Worm (Caenorhabditis elegans) whole organism, L1 larva: ENCODE measurements around the gene str-178.

ENCODE experiments used
- Y116A8C.19 ChIP-seq: sonication (generic microtip); optimal IDR thresholded peaks from 2 replicates; lab custom pipeline; 2016; ENCODE audit warnings: missing compliant biosample characterization, missing genetic modification characterization, borderline replicate concordance
- alr-1 ChIP-seq: fragments of 200-800 bp; sonication (Bioruptor generic); optimal IDR thresholded peaks from 2 replicates; lab custom pipeline; 2018; ENCODE audit warnings: borderline replicate concordance, mild to moderate bottlenecking, missing genetic modification characterization, missing compliant biosample characterization
- ceh-8 ChIP-seq: fragments of 200-800 bp; sonication (Bioruptor generic); optimal IDR thresholded peaks from 2 replicates; lab custom pipeline; 2018; ENCODE audit warnings: mild to moderate bottlenecking, missing genetic modification characterization, moderate library complexity, missing compliant biosample characterization
- ceh-88 ChIP-seq: fragments of 200-800 bp; sonication (Bioruptor generic); IDR thresholded peaks from 2 replicates; pipeline ENCODE4 v1.3.6; 2022; ENCODE audit warnings: missing genetic modification characterization, missing compliant biosample characterization
- dpl-1 ChIP-seq, 3 experiments: fragments of 150-350 bp in 2 of 3; sonication (generic microtip) in 1 of 3; optimal IDR thresholded peaks; 2 replicates each; lab custom pipeline; 2014 to 2017; ENCODE audit warnings: missing biosample characterization in 3 of 3, missing genetic modification characterization in 3 of 3, missing genetic modification reagents in 3 of 3
- dsc-1 ChIP-seq: sonication (generic microtip); optimal IDR thresholded peaks from 2 replicates; lab custom pipeline; 2016; ENCODE audit warnings: mild to moderate bottlenecking, missing genetic modification characterization, missing compliant biosample characterization
- efl-1 ChIP-seq, 4 experiments: fragments of 150-350 bp; optimal IDR thresholded peaks in 3 of 4; peaks in 1 of 4; 1 replicate in 1 of 4; 2 replicates in 3 of 4; lab custom pipeline; 2014; ENCODE audit warnings: missing biosample characterization in 2 of 4, missing genetic modification characterization in 2 of 4, missing genetic modification reagents in 2 of 4
- efl-3 ChIP-seq: fragments of 200-800 bp; sonication (Bioruptor generic); optimal IDR thresholded peaks from 2 replicates; lab custom pipeline; 2018; ENCODE audit warnings: mild to moderate bottlenecking, missing genetic modification characterization, missing compliant biosample characterization
- egl-13 ChIP-seq: sonication (generic microtip); optimal IDR thresholded peaks from 2 replicates; lab custom pipeline; 2016; ENCODE audit warnings: missing genotype, missing genetic modification reagents, missing genetic modification characterization, missing compliant biosample characterization
- egl-27 ChIP-seq, 2 experiments: fragments of 150-350 bp in 1 of 2; sonication (generic microtip); optimal IDR thresholded peaks; 3 replicates each; lab custom pipeline; 2017 to 2018; ENCODE audit warnings: missing biosample characterization in 2 of 2, missing genetic modification characterization in 2 of 2, missing genetic modification reagents in 2 of 2
- elt-2 ChIP-seq: sonication (generic microtip); optimal IDR thresholded peaks from 2 replicates; lab custom pipeline; 2016; ENCODE audit warnings: missing genetic modification characterization, mild to moderate bottlenecking, inconsistent platforms, missing compliant biosample characterization, missing genetic modification reagents
- ets-5 ChIP-seq: fragments of 200-800 bp; sonication (Bioruptor generic); IDR thresholded peaks from 2 replicates; pipeline ENCODE4 v1.3.6; 2022; ENCODE audit warnings: missing genetic modification characterization, missing compliant biosample characterization
- fkh-10 ChIP-seq: sonication (generic microtip); optimal IDR thresholded peaks from 2 replicates; lab custom pipeline; 2017; ENCODE audit warnings: missing biosample characterization, missing genetic modification reagents, missing genetic modification characterization
- hpl-2 ChIP-seq: fragments of 150-350 bp; optimal IDR thresholded peaks from 2 replicates; lab custom pipeline; 2014; ENCODE audit warnings: missing biosample characterization, missing genetic modification reagents, missing genetic modification characterization
- lin-14 ChIP-seq: fragments of 200-800 bp; sonication (Bioruptor generic); optimal IDR thresholded peaks from 2 replicates; lab custom pipeline; 2018; ENCODE audit warnings: mild to moderate bottlenecking, missing genetic modification characterization, moderate library complexity, missing compliant biosample characterization
- lin-39 ChIP-seq: fragments of 150-350 bp; optimal IDR thresholded peaks from 2 replicates; lab custom pipeline; 2014; ENCODE audit warnings: missing biosample characterization, missing genetic modification reagents, missing genetic modification characterization
- mdl-1 ChIP-seq, 2 experiments: fragments of 150-350 bp; optimal IDR thresholded peaks; 2 replicates each; lab custom pipeline; 2014 to 2017; ENCODE audit warnings: missing biosample characterization in 2 of 2, missing genetic modification characterization in 2 of 2, inconsistent platforms in 1 of 2
- mep-1 ChIP-seq: fragments of 150-350 bp; optimal IDR thresholded peaks from 2 replicates; lab custom pipeline; 2014; ENCODE audit warnings: missing biosample characterization, missing genetic modification characterization
- nhr-12 ChIP-seq: sonication (generic microtip); optimal IDR thresholded peaks from 2 replicates; lab custom pipeline; 2017; ENCODE audit warnings: missing biosample characterization, missing genetic modification characterization
- nhr-19 ChIP-seq: fragments of 200-800 bp; sonication (Bioruptor generic); conservative IDR thresholded peaks from 2 replicates; pipeline ENCODE4 v1.3.6; 2022; ENCODE audit warnings: missing genetic modification characterization, missing compliant biosample characterization
- nhr-20 ChIP-seq: sonication (generic microtip); optimal IDR thresholded peaks from 2 replicates; lab custom pipeline; 2016; ENCODE audit warnings: mild to moderate bottlenecking, missing genetic modification characterization, missing compliant biosample characterization
- nhr-47 ChIP-seq: sonication (generic microtip); optimal IDR thresholded peaks from 2 replicates; lab custom pipeline; 2016; ENCODE audit warnings: mild to moderate bottlenecking, missing genetic modification characterization, moderate library complexity, missing compliant biosample characterization
- nhr-71 ChIP-seq: sonication (generic microtip); optimal IDR thresholded peaks from 2 replicates; lab custom pipeline; 2016; ENCODE audit warnings: mild to moderate bottlenecking, missing genetic modification characterization, moderate library complexity, missing compliant biosample characterization
- nhr-77 ChIP-seq: fragments of 150-350 bp; optimal IDR thresholded peaks from 2 replicates; lab custom pipeline; 2014; ENCODE audit warnings: missing biosample characterization, missing genetic modification characterization
- nhr-90 ChIP-seq: sonication (generic microtip); optimal IDR thresholded peaks from 2 replicates; lab custom pipeline; 2016; ENCODE audit warnings: mild to moderate bottlenecking, missing genetic modification characterization, missing compliant biosample characterization; ENCODE audit not compliant: poor library complexity
- rnt-1 ChIP-seq: sonication (generic microtip); optimal IDR thresholded peaks from 2 replicates; lab custom pipeline; 2016; ENCODE audit warnings: mild to moderate bottlenecking, missing genetic modification characterization, moderate library complexity, missing compliant biosample characterization
- skn-1 ChIP-seq: fragments of 150-350 bp; optimal IDR thresholded peaks from 2 replicates; lab custom pipeline; 2014; ENCODE audit warnings: missing biosample characterization, missing genetic modification characterization
- snpc-4 ChIP-seq: fragments of 150-350 bp; optimal IDR thresholded peaks from 2 replicates; lab custom pipeline; 2014; ENCODE audit warnings: missing biosample characterization, missing genetic modification characterization
- sox-4 ChIP-seq: sonication (generic microtip); optimal IDR thresholded peaks from 2 replicates; lab custom pipeline; 2016; ENCODE audit warnings: missing genetic modification characterization, missing compliant biosample characterization
- swsn-7 ChIP-seq: sonication (generic microtip); optimal IDR thresholded peaks from 2 replicates; lab custom pipeline; 2016; ENCODE audit warnings: missing genetic modification characterization, missing compliant biosample characterization
- tbx-2 ChIP-seq: sonication (generic microtip); optimal IDR thresholded peaks from 2 replicates; lab custom pipeline; 2016; ENCODE audit warnings: missing genetic modification characterization, missing compliant biosample characterization
- unc-62 ChIP-seq: fragments of 150-350 bp; optimal IDR thresholded peaks from 2 replicates; lab custom pipeline; 2014; ENCODE audit warnings: missing biosample characterization, missing genetic modification reagents, missing genetic modification characterization
- unc-86 ChIP-seq: sonication (generic microtip); optimal IDR thresholded peaks from 2 replicates; lab custom pipeline; 2016; ENCODE audit warnings: missing genetic modification characterization, missing compliant biosample characterization
- xbp-1 ChIP-seq: sonication (generic microtip); optimal IDR thresholded peaks from 2 replicates; lab custom pipeline; 2016; ENCODE audit warnings: missing genetic modification characterization, missing compliant biosample characterization

The str-178 gene

ce11 chrV:12683205-12683604, 33.1 kb downstream of the str-178 start:
- peak; percentile 15 for TF ChIP-seq nhr-20 (tag; lab: Kevin White, UChicago)
- TF ChIP-seq ceh-8 = no peak
- TF ChIP-seq fkh-10 (GFP tag; lab: Kevin White, UChicago) = no peak
- TF ChIP-seq nhr-90 (tag; lab: Kevin White, UChicago) = peak; percentile 7

- TF ChIP-seq snpc-4 (tag; lab: Kevin White, UChicago) = no peak
- peak; percentile 9 for TF ChIP-seq fkh-10 (GFP tag; lab: Kevin White, UChicago)
- TF ChIP-seq ets-5 (GFP tag; lab: Robert Waterston, UW) = no peak
- TF ChIP-seq mep-1 = no peak
These were observed 36.5 kb downstream of the str-178 start, which contains the start of gene frpr-15 for ce11 chrV:12679807-12680206. Gene frpr-15, plus strand, starts transcription at chrV:12680107.

ce11 chrV:12679292-12679691, 37.1 kb downstream of the str-178 start:
- TF ChIP-seq dsc-1 (tag; lab: Kevin White, UChicago) (peak; percentile 64), ceh-8 (peak; percentile 53), nhr-12 (tag; lab: Kevin White, UChicago) (no peak)

- TF ChIP-seq tbx-2 (tag; lab: Kevin White, UChicago) = no peak
- TF ChIP-seq egl-27 (tag; optimal IDR thresholded peaks at IDR 0.05; lab: Kevin White, UChicago) = no peak
- TF ChIP-seq fkh-10 (GFP tag; lab: Kevin White, UChicago) = peak; percentile 91
- TF ChIP-seq hpl-2 (GFP tag; lab: Kevin White, UChicago) = no peak
- TF ChIP-seq efl-3 = no peak
- no peak for TF ChIP-seq lin-39
- no peak for TF ChIP-seq dpl-1 (GFP tag; optimal IDR thresholded peaks at IDR 0.05; lab: Kevin White, UChicago)
- TF ChIP-seq Y116A8C.19 (tag; lab: Kevin White, UChicago) = no peak
- no peak for TF ChIP-seq unc-86 (tag; lab: Kevin White, UChicago)
- no peak for TF ChIP-seq efl-1 (optimal IDR thresholded peaks at IDR 0.05; lab: Kevin White, UChicago)
- no peak for TF ChIP-seq efl-1 (GFP tag; optimal IDR thresholded peaks at IDR 0.05 in 1 of 2; lab: Kevin White, UChicago)
- TF ChIP-seq ets-5 (GFP tag; lab: Robert Waterston, UW) = no peak
- TF ChIP-seq nhr-12 (tag; lab: Kevin White, UChicago) = no peak
- peak; percentile 26 for TF ChIP-seq lin-14 (GFP tag; lab: Kevin White, UChicago)
- TF ChIP-seq nhr-19 (GFP tag; lab: Robert Waterston, UW) = no peak
These were observed 40.0 kb downstream of the str-178 start for ce11 chrV:12676299-12676698.

- TF ChIP-seq unc-62 (GFP tag; lab: Kevin White, UChicago) (no peak), xbp-1 (tag; lab: Kevin White, UChicago) (no peak), egl-27 (tag; optimal IDR thresholded peaks at IDR 0.05; lab: Kevin White, UChicago) (no peak), efl-3 (no peak), ceh-88 (GFP tag; lab: Robert Waterston, UW) (no peak), Y116A8C.19 (tag; lab: Kevin White, UChicago) (no peak), nhr-71 (tag; lab: Kevin White, UChicago) (no peak), lin-14 (GFP tag; lab: Kevin White, UChicago) (peak; percentile 2), nhr-77 (tag; lab: Kevin White, UChicago) (no peak), swsn-7 (tag; lab: Kevin White, UChicago) (no peak), alr-1 (no peak), elt-2 (tag; lab: Kevin White, UChicago) (no peak), sox-4 (tag; lab: Kevin White, UChicago) (no peak), fkh-10 (GFP tag; lab: Kevin White, UChicago) (peak; percentile 83)
These were observed 42.6 kb downstream of the str-178 start for ce11 chrV:12673745-12674144.

- TF ChIP-seq skn-1 (tag; lab: Kevin White, UChicago) = no peak
- TF ChIP-seq rnt-1 (tag; lab: Kevin White, UChicago) = no peak
- no peak for TF ChIP-seq tbx-2 (tag; lab: Kevin White, UChicago)
- no peak for TF ChIP-seq nhr-77 (tag; lab: Kevin White, UChicago)
- TF ChIP-seq mdl-1 (tag; optimal IDR thresholded peaks at IDR 0.05; lab: Kevin White, UChicago) = no peak
- no peak for TF ChIP-seq egl-13 (tag; lab: Kevin White, UChicago)
- no peak for TF ChIP-seq mep-1
- no peak for TF ChIP-seq nhr-47
These were observed 45.7 kb downstream of the str-178 start, which contains the start of gene srx-116 for ce11 chrV:12670607-12671006. Gene srx-116, plus strand, starts transcription at chrV:12670907.
